Worm (Caenorhabditis elegans) whole organism, young adult: ENCODE results near the gene spds-1.

ENCODE experiments used
- F57A8.1 ChIP-seq: fragments of 200-800 bp; sonication (Bioruptor generic); optimal IDR thresholded peaks from 2 replicates; lab custom pipeline; 2018; ENCODE audit warnings: mild to moderate bottlenecking, missing genetic modification characterization, moderate library complexity, missing compliant biosample characterization
- Y79H2A.3 ChIP-seq: fragments of 200-800 bp; sonication (Bioruptor generic); conservative IDR thresholded peaks from 2 replicates; pipeline ENCODE4 v1.3.6; 2022; ENCODE audit warnings: missing genetic modification reagents, missing genetic modification characterization, missing compliant biosample characterization
- ccch-3 ChIP-seq: fragments of 200-800 bp; sonication (Bioruptor generic); optimal IDR thresholded peaks from 2 replicates; lab custom pipeline; 2018; ENCODE audit warnings: mild to moderate bottlenecking, missing genetic modification characterization, missing compliant biosample characterization
- ceh-27 ChIP-seq: fragments of 200-800 bp; sonication (Bioruptor generic); optimal IDR thresholded peaks from 2 replicates; lab custom pipeline; 2018; ENCODE audit warnings: mild to moderate bottlenecking, missing genetic modification characterization, moderate library complexity, missing compliant biosample characterization
- dpl-1 ChIP-seq: fragments of 150-350 bp; optimal IDR thresholded peaks from 2 replicates; lab custom pipeline; 2014; ENCODE audit warnings: missing biosample characterization, missing genetic modification reagents, missing genetic modification characterization
- ztf-3 ChIP-seq: fragments of 200-800 bp; sonication (Bioruptor generic); optimal IDR thresholded peaks from 2 replicates; lab custom pipeline; 2018; ENCODE audit warnings: mild to moderate bottlenecking, missing genetic modification characterization, missing compliant biosample characterization

DNA sequence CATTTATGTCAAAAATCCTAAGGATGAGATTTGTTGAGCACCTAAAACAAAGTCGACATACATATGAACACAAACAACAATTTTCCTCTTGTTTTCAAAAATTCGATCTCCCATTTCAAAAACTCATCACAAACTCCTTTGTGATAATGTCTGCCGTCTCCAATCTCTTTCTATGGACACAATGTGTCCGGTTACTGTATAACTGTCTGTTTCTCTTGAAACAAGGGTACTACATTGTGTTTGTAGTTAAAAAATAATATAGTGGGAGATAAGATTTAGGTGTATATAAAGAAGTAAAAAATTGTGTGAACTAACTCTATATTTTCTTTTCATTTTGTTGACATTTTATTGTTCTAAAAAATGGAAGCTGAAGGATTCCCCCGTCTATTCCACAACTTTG is 23.6 kb downstream of the spds-1 start, which contains the start of gene bcmo-1:
- TF ChIP-seq dpl-1 (GFP tag; lab: Kevin White, UChicago), result no peak
- no peak for TF ChIP-seq ccch-3 (GFP tag; lab: Kevin White, UChicago)
- TF ChIP-seq ztf-3 (GFP tag; lab: Kevin White, UChicago), result no peak
- TF ChIP-seq ceh-27 (GFP tag; lab: Kevin White, UChicago), result no peak
- no peak for TF ChIP-seq Y79H2A.3 (GFP tag; lab: Robert Waterston, UW)
- no peak for TF ChIP-seq F57A8.1 (GFP tag; lab: Kevin White, UChicago)
